Fruit fly (Drosophila melanogaster): Measurements from ENCODE around the gene Ca-beta.

DNA sequence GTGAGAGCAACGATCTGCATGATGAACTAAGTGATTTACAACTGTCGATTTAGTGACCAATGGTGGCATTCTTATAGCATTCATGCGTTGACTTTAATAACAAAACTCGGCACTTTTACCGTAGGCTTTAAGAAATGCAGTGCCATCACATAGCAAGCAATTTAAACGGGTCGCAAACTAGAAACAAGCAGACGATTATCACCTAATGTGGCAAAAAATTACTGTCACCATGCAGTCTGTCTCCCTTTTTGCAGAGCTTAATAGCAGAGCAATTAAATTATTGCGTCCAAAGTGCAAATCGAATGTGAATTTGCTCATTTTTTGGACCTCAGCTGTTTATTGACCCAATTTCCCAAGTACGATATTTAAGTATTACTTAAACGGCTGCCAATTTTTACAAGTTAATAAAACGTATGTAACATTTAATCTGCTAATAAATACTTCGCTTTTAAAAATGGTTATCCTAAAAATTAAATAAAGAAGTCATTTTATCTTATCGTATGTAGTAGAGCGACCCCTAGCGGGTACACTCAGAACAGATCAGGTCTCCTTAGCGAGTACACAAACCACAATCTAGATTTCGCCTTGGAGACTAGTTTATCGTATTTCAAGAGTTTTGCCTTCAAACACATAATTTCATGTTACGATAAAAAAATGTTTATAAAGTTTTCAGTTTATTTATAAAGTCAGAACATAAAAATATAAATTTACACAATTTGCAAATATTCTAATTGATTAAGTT lies 31.6 kb downstream of the Ca-beta start, which contains the start of gene Vm32E:
- TF ChIP-seq twi (tag; optimal IDR thresholded peaks at IDR 0.05) (no peak), HLH4C (GFP tag; IDR thresholded peaks at IDR 0.05; ENCODE audit: partially characterized antibody) (no peak), CG2875 (GFP tag; optimal IDR thresholded peaks at IDR 0.05) (no peak), gcm2 (GFP tag; optimal IDR thresholded peaks at IDR 0.05) (no peak), rib (GFP tag; IDR thresholded peaks at IDR 0.05) (no peak), grn (GFP tag; optimal IDR thresholded peaks at IDR 0.05) (no peak), CG18764 (GFP tag; optimal IDR thresholded peaks at IDR 0.05) (no peak), CG12155 (GFP tag; optimal IDR thresholded peaks at IDR 0.05) (no peak), E2f2 (GFP tag; IDR thresholded peaks at IDR 0.05) (no peak), Drgx (GFP tag; IDR thresholded peaks at IDR 0.05) (no peak), CG1529 (GFP tag; optimal IDR thresholded peaks at IDR 0.05) (no peak)
